Fruit fly (Drosophila melanogaster) S2 (cell line): ENCODE measurements around the gene Etl1.

Experiments used
- CG8478 ChIP-seq: fragments of >200 bp; optimal IDR thresholded peaks from 2 replicates; lab custom pipeline; 2018
- CTCF ChIP-seq, 2 experiments: fragments of >200 bp; optimal IDR thresholded peaks; 2 replicates each; lab custom pipeline; 2018

dm6 chr2L:9893183-9893582 is 19.2 kb downstream of the Etl1 start, which contains the start of gene mtDNA-helicase:
- TF ChIP-seq CTCF (optimal IDR thresholded peaks at IDR 0.05; lab: Kevin White, UChicago) (no peak), CG8478 (lab: Kevin White, UChicago) (no peak)
